Worm (Caenorhabditis elegans) whole organism, L2 larva: ENCODE data around the gene ZK1073.1.

Source experiments
- C34F6.9 ChIP-seq: fragments of 150-350 bp; optimal IDR thresholded peaks from 2 replicates; lab custom pipeline; 2014; ENCODE audit warnings: missing biosample characterization, missing genetic modification characterization
- F13H6.1 ChIP-seq: sonication (generic microtip); optimal IDR thresholded peaks from 2 replicates; lab custom pipeline; 2016; ENCODE audit warnings: missing genetic modification characterization, missing compliant biosample characterization
- Y55F3AM.14 ChIP-seq: fragments of 200-800 bp; sonication (Bioruptor generic); optimal IDR thresholded peaks from 2 replicates; lab custom pipeline; 2018; ENCODE audit warnings: mild to moderate bottlenecking, missing genetic modification characterization, missing compliant biosample characterization
- ama-1 ChIP-seq: fragments of 150-350 bp; optimal IDR thresholded peaks from 2 replicates; lab custom pipeline; 2018; ENCODE audit warnings: inconsistent platforms
- ceh-82 ChIP-seq: fragments of 150-350 bp; optimal IDR thresholded peaks from 2 replicates; lab custom pipeline; 2014; ENCODE audit warnings: missing biosample characterization, missing genetic modification characterization
- dmd-4 ChIP-seq: sonication (generic microtip); optimal IDR thresholded peaks from 2 replicates; lab custom pipeline; 2017; ENCODE audit warnings: missing biosample characterization, missing genetic modification characterization
- lin-11 ChIP-seq: fragments of 150-350 bp; sonication (generic microtip); optimal IDR thresholded peaks from 2 replicates; lab custom pipeline; 2014; ENCODE audit warnings: missing biosample characterization, missing genetic modification characterization, inconsistent platforms, mixed read lengths
- lsy-2 ChIP-seq, 2 experiments: fragments of 150-350 bp in 1 of 2; sonication (generic microtip) in 1 of 2; optimal IDR thresholded peaks; 2 replicates each; lab custom pipeline; 2014 to 2017; ENCODE audit warnings: missing biosample characterization in 2 of 2, missing genetic modification characterization in 2 of 2
- nhr-6 ChIP-seq: fragments of 150-350 bp; optimal IDR thresholded peaks from 2 replicates; lab custom pipeline; 2014; ENCODE audit warnings: missing biosample characterization, missing genetic modification characterization
- skn-1 ChIP-seq: sonication (generic microtip); optimal IDR thresholded peaks from 2 replicates; lab custom pipeline; 2017; ENCODE audit warnings: missing biosample characterization, missing genetic modification characterization
- unc-55 ChIP-seq: fragments of 150-350 bp; sonication (generic microtip); optimal IDR thresholded peaks from 3 replicates; lab custom pipeline; 2014; ENCODE audit warnings: missing biosample characterization, missing genetic modification reagents, missing genetic modification characterization
- ztf-1 ChIP-seq: fragments of 200-800 bp; sonication (Bioruptor generic); conservative IDR thresholded peaks from 2 replicates; pipeline ENCODE4 v1.3.6; 2022; ENCODE audit warnings: missing genetic modification characterization, missing compliant biosample characterization

- TF ChIP-seq ama-1 (lab: Kevin White, UChicago): no peak
- TF ChIP-seq lsy-2 (tag; optimal IDR thresholded peaks at IDR 0.05; lab: Kevin White, UChicago): no peak
- TF ChIP-seq lin-11: no peak
- TF ChIP-seq dmd-4 (tag; lab: Kevin White, UChicago): no peak
- TF ChIP-seq skn-1 (tag; lab: Kevin White, UChicago): no peak
- TF ChIP-seq unc-55 (GFP tag; lab: Kevin White, UChicago): no peak
- no peak for TF ChIP-seq C34F6.9 (tag; lab: Kevin White, UChicago)
- TF ChIP-seq Y55F3AM.14 (GFP tag; lab: Kevin White, UChicago): no peak
- no peak for TF ChIP-seq ceh-82 (tag; lab: Kevin White, UChicago)
- TF ChIP-seq F13H6.1 (tag; lab: Kevin White, UChicago): no peak
- TF ChIP-seq ztf-1 (GFP tag; lab: Robert Waterston, UW): no peak
- TF ChIP-seq nhr-6: no peak
Measured at ce11 chrX:16166994-16167393, 38.3 kb upstream of the ZK1073.1 start.
